Fruit fly (Drosophila melanogaster) whole organism, embryonic: ENCODE data around the gene CG17028.

Experiments used
- CG10543 ChIP-seq: fragments of 200-800 bp; sonication (Bioruptor generic); optimal IDR thresholded peaks from 3 replicates; lab custom pipeline; 2017; ENCODE audit warnings: missing biosample characterization, mild to moderate bottlenecking, missing genetic modification characterization, moderate library complexity
- CG12299 ChIP-seq: fragments of 200-800 bp; sonication (Bioruptor generic); optimal IDR thresholded peaks from 2 replicates; lab custom pipeline; 2018; ENCODE audit warnings: missing biosample characterization, mild to moderate bottlenecking, missing genetic modification characterization
- CG13287 ChIP-seq: fragments of 200-800 bp; sonication (Bioruptor generic); IDR thresholded peaks from 2 replicates; pipeline ENCODE4 v1.3.6; 2022; ENCODE audit warnings: missing biosample characterization, missing genetic modification characterization; ENCODE audit not compliant: partially characterized antibody
- CG13424 ChIP-seq: fragments of 200-800 bp; sonication (Bioruptor generic); optimal IDR thresholded peaks from 2 replicates; lab custom pipeline; 2019; ENCODE audit warnings: missing biosample characterization, mild to moderate bottlenecking, missing genetic modification characterization, moderate library complexity
- CG15011 ChIP-seq: fragments of 200-800 bp; sonication (Bioruptor generic); optimal IDR thresholded peaks from 3 replicates; lab custom pipeline; 2018; ENCODE audit warnings: missing biosample characterization, mild to moderate bottlenecking, missing genetic modification characterization
- CG17912 ChIP-seq: fragments of 200-800 bp; sonication (Bioruptor generic); optimal IDR thresholded peaks from 2 replicates; lab custom pipeline; 2018; ENCODE audit warnings: missing biosample characterization, mild to moderate bottlenecking, missing genetic modification characterization
- CG2712 ChIP-seq: fragments of 200-800 bp; optimal IDR thresholded peaks from 3 replicates; lab custom pipeline; 2019; ENCODE audit warnings: missing biosample characterization, mild to moderate bottlenecking, missing genetic modification characterization, moderate library complexity
- CG2889 ChIP-seq: fragments of 200-800 bp; sonication (Bioruptor generic); IDR thresholded peaks from 3 replicates; pipeline ENCODE4 v1.3.6; 2022; ENCODE audit warnings: missing biosample characterization, missing genetic modification characterization
- CG30431 ChIP-seq: fragments of 200-800 bp; sonication (Bioruptor generic); optimal IDR thresholded peaks from 2 replicates; lab custom pipeline; 2017; ENCODE audit warnings: missing biosample characterization, missing genetic modification characterization
- CG34422 ChIP-seq: fragments of 200-800 bp; sonication (Bioruptor generic); IDR thresholded peaks from 3 replicates; pipeline ENCODE4 v1.3.6; 2022; ENCODE audit warnings: missing biosample characterization, missing genetic modification characterization
- CG42726 ChIP-seq: fragments of 200-800 bp; sonication (Bioruptor generic); IDR thresholded peaks from 2 replicates; pipeline ENCODE4 v1.3.6; 2022; ENCODE audit warnings: missing biosample characterization, missing genetic modification characterization; ENCODE audit not compliant: partially characterized antibody
- CG5180 ChIP-seq: fragments of 200-800 bp; sonication (Bioruptor generic); optimal IDR thresholded peaks from 3 replicates; lab custom pipeline; 2017; ENCODE audit warnings: missing biosample characterization, missing genetic modification characterization, mild to moderate bottlenecking, moderate library complexity, missing genetic modification reagents
- CG6683 ChIP-seq: fragments of 200-800 bp; sonication (Bioruptor generic); optimal IDR thresholded peaks from 2 replicates; lab custom pipeline; 2017; ENCODE audit warnings: missing biosample characterization, mild to moderate bottlenecking, missing genetic modification characterization, missing genetic modification reagents
- CG7928 ChIP-seq: fragments of 200-800 bp; sonication (Bioruptor generic); optimal IDR thresholded peaks from 2 replicates; lab custom pipeline; 2017; ENCODE audit warnings: missing biosample characterization, mild to moderate bottlenecking, missing genetic modification characterization
- CG8089 ChIP-seq: fragments of 200-800 bp; sonication (Bioruptor generic); optimal IDR thresholded peaks from 3 replicates; lab custom pipeline; 2016; ENCODE audit warnings: missing biosample characterization, missing genetic modification characterization
- Dbx ChIP-seq: fragments of 200-800 bp; sonication (Bioruptor generic); IDR thresholded peaks from 3 replicates; pipeline ENCODE4 v1.3.6; 2022; ENCODE audit warnings: missing biosample characterization, missing genetic modification characterization
- Dref ChIP-seq: fragments of 200-800 bp; sonication (Bioruptor generic); IDR thresholded peaks from 2 replicates; pipeline ENCODE4 v1.3.6; 2022; ENCODE audit warnings: missing biosample characterization, missing genetic modification characterization
- Ets65A ChIP-seq: fragments of 200-800 bp; sonication (Bioruptor generic); peaks from one replicate; lab custom pipeline; 2016; ENCODE audit warnings: missing biosample characterization, missing genetic modification characterization
- Hmx ChIP-seq: fragments of 200-800 bp; sonication (Bioruptor generic); optimal IDR thresholded peaks from 2 replicates; lab custom pipeline; 2016; ENCODE audit warnings: missing biosample characterization, missing genetic modification characterization
- Kr ChIP-seq: fragments of 200-800 bp; sonication (Bioruptor generic); optimal IDR thresholded peaks from 2 replicates; lab custom pipeline; 2017; ENCODE audit warnings: missing biosample characterization, mild to moderate bottlenecking, missing genetic modification characterization
- Lpt ChIP-seq: fragments of >200 bp; optimal IDR thresholded peaks from 2 replicates; lab custom pipeline; 2018; ENCODE audit warnings: missing biosample characterization, missing genetic modification characterization
- Max ChIP-seq: fragments of 200-800 bp; sonication (Bioruptor generic); optimal IDR thresholded peaks from 2 replicates; lab custom pipeline; 2016; ENCODE audit warnings: missing biosample characterization, mild to moderate bottlenecking, missing genetic modification characterization
- Mes4 ChIP-seq: fragments of 200-800 bp; sonication (Bioruptor generic); optimal IDR thresholded peaks from 2 replicates; lab custom pipeline; 2016; ENCODE audit warnings: missing biosample characterization, missing genetic modification characterization
- Opbp ChIP-seq: fragments of 200-800 bp; sonication (Bioruptor generic); IDR thresholded peaks from 3 replicates; pipeline ENCODE4 v1.3.6; 2022; ENCODE audit warnings: missing biosample characterization, missing genetic modification characterization; ENCODE audit not compliant: partially characterized antibody
- Ptx1 ChIP-seq: fragments of 200-800 bp; sonication (Bioruptor generic); IDR thresholded peaks from 2 replicates; pipeline ENCODE4 v1.3.6; 2022; ENCODE audit warnings: missing biosample characterization, missing genetic modification characterization
- Trl ChIP-seq, 3 experiments: fragments of >200 bp in 2 of 3; fragments of 200-800 bp in 1 of 3; sonication (Bioruptor generic) in 1 of 3; optimal IDR thresholded peaks; 2 replicates in 1 of 3; 3 replicates in 2 of 3; lab custom pipeline; 2016 to 2017; ENCODE audit warnings: missing biosample characterization in 1 of 3, missing genetic modification characterization in 1 of 3
- ab ChIP-seq: fragments of 200-800 bp; sonication (Bioruptor generic); optimal IDR thresholded peaks from 2 replicates; lab custom pipeline; 2016; ENCODE audit warnings: missing biosample characterization, missing genetic modification characterization
- bab2 ChIP-seq: fragments of 200-800 bp; sonication (Bioruptor generic); optimal IDR thresholded peaks from 2 replicates; lab custom pipeline; 2016; ENCODE audit warnings: missing biosample characterization, missing genetic modification characterization
- bsh ChIP-seq, 2 experiments: fragments of 200-800 bp; sonication (Bioruptor generic); optimal IDR thresholded peaks; 2 replicates each; lab custom pipeline; 2017 to 2018; ENCODE audit warnings: mild to moderate bottlenecking in 2 of 2, missing biosample characterization in 2 of 2, missing genetic modification characterization in 2 of 2, moderate library complexity in 1 of 2
- danr ChIP-seq: fragments of 200-800 bp; sonication (Bioruptor generic); IDR thresholded peaks from 2 replicates; pipeline ENCODE4 v1.3.6; 2022; ENCODE audit warnings: missing biosample characterization, missing genetic modification characterization
- dmrt99B ChIP-seq: fragments of 200-800 bp; sonication (Bioruptor generic); optimal IDR thresholded peaks from 2 replicates; lab custom pipeline; 2018; ENCODE audit warnings: missing biosample characterization, mild to moderate bottlenecking, missing genetic modification characterization, moderate library complexity
- fru ChIP-seq: fragments of >200 bp; optimal IDR thresholded peaks from 2 replicates; lab custom pipeline; 2017
- gcm ChIP-seq: fragments of 200-800 bp; sonication (Bioruptor generic); optimal IDR thresholded peaks from 2 replicates; lab custom pipeline; 2019; ENCODE audit warnings: missing biosample characterization, mild to moderate bottlenecking, missing genetic modification characterization, moderate library complexity
- jing ChIP-seq: fragments of 200-800 bp; sonication (Bioruptor generic); optimal IDR thresholded peaks from 2 replicates; lab custom pipeline; 2018; ENCODE audit warnings: missing biosample characterization, mild to moderate bottlenecking, missing genetic modification characterization
- kay ChIP-seq: fragments of 200-800 bp; sonication (Bioruptor generic); optimal IDR thresholded peaks from 2 replicates; lab custom pipeline; 2016; ENCODE audit warnings: missing biosample characterization, missing genetic modification characterization
- lab ChIP-seq: fragments of 200-800 bp; sonication (Bioruptor generic); optimal IDR thresholded peaks from 3 replicates; lab custom pipeline; 2017; ENCODE audit warnings: missing biosample characterization, missing genetic modification characterization, mild to moderate bottlenecking, moderate library complexity, missing genetic modification reagents
- otp ChIP-seq: fragments of 200-800 bp; sonication (Bioruptor generic); IDR thresholded peaks from 3 replicates; pipeline ENCODE4, ENCODE4 v1.3.6; 2022; ENCODE audit warnings: missing biosample characterization, missing genetic modification characterization
- prd ChIP-seq, 3 experiments: fragments of >200 bp in 2 of 3; fragments of 200-800 bp in 1 of 3; sonication (Bioruptor generic) in 1 of 3; optimal IDR thresholded peaks in 2 of 3; IDR thresholded peaks in 1 of 3; 2 replicates in 2 of 3; 3 replicates in 1 of 3; pipeline versions ENCODE4 v1.3.6 to Lab custom; 2017 to 2022; ENCODE audit warnings: missing biosample characterization in 1 of 3, missing genetic modification characterization in 1 of 3
- pros ChIP-seq: fragments of 200-800 bp; sonication (Bioruptor generic); optimal IDR thresholded peaks from 3 replicates; lab custom pipeline; 2019; ENCODE audit warnings: missing biosample characterization, mild to moderate bottlenecking, missing genetic modification characterization, moderate library complexity
- repo ChIP-seq: fragments of 200-800 bp; sonication (Bioruptor generic); optimal IDR thresholded peaks from 2 replicates; lab custom pipeline; 2016; ENCODE audit warnings: missing biosample characterization, missing genetic modification characterization
- rib ChIP-seq: fragments of 200-800 bp; sonication (Bioruptor generic); IDR thresholded peaks from 2 replicates; pipeline ENCODE4 v1.3.6; 2022; ENCODE audit warnings: missing biosample characterization, missing genetic modification characterization
- row ChIP-seq: fragments of 200-800 bp; sonication (Bioruptor generic); IDR thresholded peaks from 3 replicates; pipeline ENCODE4 v1.3.6; 2022; ENCODE audit warnings: missing biosample characterization, missing genetic modification characterization
- schlank ChIP-seq: fragments of 200-800 bp; sonication (Bioruptor generic); optimal IDR thresholded peaks from 2 replicates; lab custom pipeline; 2018; ENCODE audit warnings: missing biosample characterization, mild to moderate bottlenecking, missing genetic modification characterization
- sens ChIP-seq: fragments of 200-800 bp; sonication (Bioruptor generic); peaks from one replicate; lab custom pipeline; 2016; ENCODE audit warnings: missing biosample characterization, missing genetic modification characterization
- sisA ChIP-seq: fragments of 200-800 bp; sonication (Bioruptor generic); IDR thresholded peaks from 2 replicates; pipeline ENCODE4 v1.3.6; 2022; ENCODE audit warnings: missing biosample characterization, missing genetic modification characterization
- ssp ChIP-seq: fragments of 200-800 bp; sonication (Bioruptor generic); IDR thresholded peaks from 2 replicates; pipeline ENCODE4 v1.3.6; 2022; ENCODE audit warnings: missing biosample characterization, missing genetic modification characterization
- tap ChIP-seq: fragments of 200-800 bp; optimal IDR thresholded peaks from 3 replicates; lab custom pipeline; 2019; ENCODE audit warnings: missing biosample characterization, mild to moderate bottlenecking, missing genetic modification characterization, moderate library complexity
- tin ChIP-seq: fragments of 200-800 bp; sonication (Bioruptor generic); optimal IDR thresholded peaks from 3 replicates; lab custom pipeline; 2016; ENCODE audit warnings: missing biosample characterization, missing genetic modification characterization
- toy ChIP-seq: fragments of 200-800 bp; sonication (Bioruptor generic); IDR thresholded peaks from 2 replicates; pipeline ENCODE4 v1.3.6; 2022; ENCODE audit warnings: missing biosample characterization, missing genetic modification characterization

Gene CG17028

DNA sequence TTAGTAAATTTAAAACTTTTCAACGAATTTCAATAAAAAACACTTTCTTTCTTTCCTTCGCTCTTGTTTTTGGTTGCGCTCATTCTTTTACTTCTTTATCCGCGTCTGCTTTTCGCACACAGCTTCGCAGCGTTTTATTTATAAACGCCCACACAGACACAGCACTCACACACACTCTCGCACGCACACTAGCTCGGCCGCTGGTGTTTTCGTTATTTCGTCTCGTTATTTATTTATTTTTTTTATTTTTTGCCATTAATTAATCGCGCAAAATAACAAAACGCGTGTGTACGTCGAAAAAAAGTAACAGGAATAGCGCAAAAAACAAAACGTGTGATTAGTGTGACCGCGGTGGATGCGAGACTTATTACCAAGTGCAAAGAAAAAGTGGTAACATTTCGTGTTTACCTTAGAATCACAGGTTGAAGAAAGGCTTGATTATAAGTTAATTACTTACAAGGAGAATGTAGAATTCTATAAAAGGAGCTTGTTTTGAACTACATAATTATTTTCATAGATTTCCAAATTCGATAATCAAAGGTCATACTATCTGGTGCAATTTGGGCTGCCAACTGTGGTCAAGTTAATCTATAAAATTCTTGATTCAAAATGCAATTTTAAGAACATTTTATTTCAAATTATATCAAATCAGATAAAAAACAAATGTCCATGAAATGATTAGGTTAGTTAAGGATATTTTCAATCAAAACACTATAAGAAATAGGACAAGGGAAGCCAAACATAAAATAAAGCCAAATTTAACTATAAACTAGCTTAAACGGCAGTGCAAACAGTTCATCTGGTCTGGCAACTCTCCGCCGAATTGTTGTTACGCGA lies 26.3 kb downstream of the CG17028 start, which contains the start of the genes hzg and mRpS31 (continued):
- TF ChIP-seq schlank (tag; lab: Kevin White, UChicago) = no peak
- no peak for TF ChIP-seq danr (GFP tag; lab: Robert Waterston, UW)
- TF ChIP-seq Opbp (GFP tag; lab: Robert Waterston, UW) = no peak
- no peak for TF ChIP-seq CG8089 (GFP tag; lab: Kevin White, UChicago)
- TF ChIP-seq tin (GFP tag; lab: Kevin White, UChicago) = peak; percentile 55
- no peak for TF ChIP-seq CG17912 (GFP tag; lab: Kevin White, UChicago)
- TF ChIP-seq gcm = no peak
- TF ChIP-seq repo = peak; percentile 13
- TF ChIP-seq bab2 (GFP tag; lab: Kevin White, UChicago) = no peak
- TF ChIP-seq CG2712 (tag; lab: Kevin White, UChicago) = peak; percentile 74
- TF ChIP-seq Mes4 (GFP tag; lab: Kevin White, UChicago) = no peak
- TF ChIP-seq CG13287 (GFP tag; lab: Robert Waterston, UW) = peak; percentile 15; the same call in 1 of the 2 replicates
- TF ChIP-seq sisA (GFP tag; lab: Robert Waterston, UW) = peak; percentile 17; the same call in 1 of the 2 replicates
- TF ChIP-seq prd (optimal IDR thresholded peaks at IDR 0.05; lab: Kevin White, UChicago) = no peak
- TF ChIP-seq prd (GFP tag; IDR thresholded peaks at IDR 0.05; lab: Robert Waterston, UW) = peak; percentile 43; the same call in 2 of the 3 replicates
- peak; percentile 22 for TF ChIP-seq Hmx (GFP tag; lab: Kevin White, UChicago)
- no peak for TF ChIP-seq ab (GFP tag; lab: Kevin White, UChicago)
- TF ChIP-seq Lpt (GFP tag; lab: Kevin White, UChicago) = no peak
- peak; percentile 31 for TF ChIP-seq lab
- peak; percentile 89 for TF ChIP-seq sens (GFP tag; lab: Kevin White, UChicago)
- TF ChIP-seq dmrt99B (tag; lab: Kevin White, UChicago) = peak; percentile 35
- TF ChIP-seq toy = no peak
- no peak for TF ChIP-seq Kr (GFP tag; lab: Kevin White, UChicago)
- TF ChIP-seq CG15011 = no peak
- no peak for TF ChIP-seq CG12299 (tag; lab: Kevin White, UChicago)
- TF ChIP-seq CG30431 (GFP tag; lab: Kevin White, UChicago) = no peak
- TF ChIP-seq CG13424 (tag; lab: Kevin White, UChicago) = peak; percentile 65
- TF ChIP-seq CG34422 (GFP tag; lab: Robert Waterston, UW) = peak; percentile 35; the same call in 1 of the 3 replicates
- peak; percentile 69 for TF ChIP-seq rib (GFP tag; lab: Robert Waterston, UW)
- TF ChIP-seq pros (GFP tag; lab: Kevin White, UChicago) = no peak
- TF ChIP-seq Trl (optimal IDR thresholded peaks at IDR 0.05; lab: Kevin White, UChicago) = no peak
- TF ChIP-seq Trl (GFP tag; optimal IDR thresholded peaks at IDR 0.05; lab: Kevin White, UChicago) = peak; percentile 63
- TF ChIP-seq Ets65A = peak; percentile 4
- no peak for TF ChIP-seq Dref
- TF ChIP-seq jing (GFP tag; lab: Kevin White, UChicago) = no peak
- TF ChIP-seq CG2889 (GFP tag; lab: Robert Waterston, UW) = no peak
- TF ChIP-seq CG7928 = no peak
- no peak for TF ChIP-seq otp (GFP tag; lab: Robert Waterston, UW)
- TF ChIP-seq Max (GFP tag; lab: Kevin White, UChicago) = peak; percentile 54
- TF ChIP-seq Ptx1 (GFP tag; lab: Robert Waterston, UW) = peak; percentile 70
- TF ChIP-seq CG6683 = no peak
- TF ChIP-seq kay (GFP tag; lab: Kevin White, UChicago) = peak; percentile 10
- TF ChIP-seq CG5180 (GFP tag; lab: Kevin White, UChicago) = no peak
- TF ChIP-seq row (GFP tag; lab: Robert Waterston, UW) = peak; percentile 88
- TF ChIP-seq ssp = no peak
- TF ChIP-seq CG10543 (GFP tag; lab: Kevin White, UChicago) = no peak
- TF ChIP-seq fru = no peak
- no peak; the same call in 1 of the 2 replicates for TF ChIP-seq CG42726
- peak; percentile 22 for TF ChIP-seq tap (tag; lab: Kevin White, UChicago)
- TF ChIP-seq bsh (GFP tag; optimal IDR thresholded peaks at IDR 0.05; lab: Kevin White, UChicago) = peak; percentile 55 to 81
- peak; percentile 19; the same call in 1 of the 3 replicates for TF ChIP-seq Dbx (GFP tag; lab: Robert Waterston, UW)
